Fruit fly (Drosophila melanogaster) whole organism, larva: ENCODE results near the gene Kmn2.
A peak's percentile ranks its signal among the peaks of the same experiment; 100 is the strongest.

Experiments
- noc ChIP-seq: fragments of 200-800 bp; sonication (Bioruptor generic); optimal IDR thresholded peaks from 3 replicates; lab custom pipeline; 2019; ENCODE audit warnings: missing biosample characterization, mild to moderate bottlenecking, missing genetic modification characterization, moderate library complexity

The Kmn2 gene

DNA sequence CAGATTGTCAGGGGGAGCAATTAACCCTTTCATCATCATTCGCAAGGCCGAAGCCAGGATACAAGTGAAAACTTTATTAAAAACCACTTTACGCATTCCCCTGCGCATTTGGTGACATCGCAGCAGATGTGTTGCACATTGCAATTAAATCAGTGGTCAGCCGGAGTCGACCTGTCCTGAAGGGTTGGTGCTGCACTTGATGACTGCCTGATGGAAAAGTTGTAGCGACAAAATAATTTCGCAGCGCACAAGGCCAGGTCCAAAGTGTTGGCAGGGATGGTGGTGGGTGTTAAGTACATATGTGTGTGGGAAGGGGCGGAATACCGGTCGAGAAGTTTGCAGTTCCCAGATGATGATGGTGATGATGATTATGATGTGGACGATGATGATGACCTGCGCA lies 28.9 kb downstream of the Kmn2 start:
- no peak for TF ChIP-seq noc (tag; lab: Kevin White, UChicago)

DNA sequence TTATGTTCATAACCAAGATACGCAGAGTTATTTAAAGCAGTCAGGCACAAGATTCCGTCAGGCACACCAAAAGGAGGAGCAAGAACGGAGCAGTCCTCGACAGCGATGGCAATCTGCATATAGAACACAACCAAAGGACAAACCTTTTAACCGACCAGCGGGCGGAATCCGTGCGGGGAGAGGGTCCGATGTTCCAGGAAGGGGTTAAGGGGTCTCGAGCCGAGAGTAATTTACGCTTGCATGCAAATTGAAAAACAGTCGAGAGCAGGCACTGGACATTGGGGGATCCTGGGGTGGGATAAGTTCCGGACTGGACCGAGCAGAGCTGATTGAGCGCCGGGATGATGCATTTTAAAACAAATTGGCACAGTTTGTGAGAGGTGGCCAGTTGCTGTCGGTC lies 30.5 kb downstream of the Kmn2 start:
- TF ChIP-seq noc (tag; lab: Kevin White, UChicago), result no peak

DNA sequence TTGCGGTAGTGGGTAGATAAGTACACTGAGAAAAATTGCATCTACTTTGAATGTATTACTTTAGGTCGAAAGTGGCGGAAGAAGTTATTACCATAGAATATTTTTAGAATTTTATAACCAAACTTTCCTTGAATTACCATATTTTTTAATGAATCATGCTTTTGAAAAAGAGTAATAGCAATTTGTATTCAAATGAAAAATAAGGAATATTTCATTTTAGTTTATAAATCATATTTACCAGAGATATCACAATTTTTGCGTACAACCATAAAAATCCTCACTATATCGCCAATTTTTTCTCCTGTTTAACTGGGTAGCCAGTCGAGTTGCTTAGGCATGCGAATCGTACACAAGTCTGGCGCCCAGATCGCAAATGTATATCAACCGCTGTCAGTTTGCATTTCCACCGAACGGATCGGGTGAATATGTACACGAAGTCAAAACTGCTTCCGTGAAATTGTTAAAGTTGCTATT lies 31.4 kb downstream of the Kmn2 start:
- TF ChIP-seq noc (tag; lab: Kevin White, UChicago), result no peak

DNA sequence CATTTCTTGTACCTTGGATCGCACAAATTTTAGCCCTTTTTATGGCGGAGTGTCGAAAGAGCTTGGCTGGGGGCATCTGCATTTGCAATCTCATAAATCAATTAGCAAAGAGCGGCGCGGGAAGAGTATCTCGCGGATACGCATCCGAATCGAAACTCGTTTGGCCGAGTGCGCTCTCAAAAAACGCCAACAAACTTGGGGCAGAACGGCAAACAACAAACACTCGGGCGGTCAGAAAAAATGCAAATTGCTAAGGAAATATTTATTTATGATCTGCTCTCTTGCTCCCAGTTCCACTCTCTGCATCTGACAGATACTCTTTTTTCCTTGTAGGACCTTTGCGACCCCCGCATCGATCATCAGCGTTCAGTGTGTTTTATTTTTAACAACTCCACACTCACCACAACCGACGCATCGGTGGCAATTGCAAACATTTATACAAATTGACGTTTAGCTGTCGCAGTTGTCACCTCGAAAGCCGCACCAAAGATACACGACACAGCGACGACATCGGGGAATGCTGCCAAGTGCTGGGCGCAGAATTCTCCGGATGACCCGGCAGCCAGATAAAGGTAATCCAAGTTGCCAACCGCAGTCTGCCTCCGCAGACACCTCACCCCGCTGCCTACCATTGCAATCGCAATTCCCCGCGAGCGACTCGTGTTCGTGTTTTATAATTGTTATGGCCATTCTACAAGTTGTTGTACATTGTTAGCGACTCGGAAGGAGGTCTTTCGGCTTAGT lies 32.0 kb downstream of the Kmn2 start:
- TF ChIP-seq noc (tag; lab: Kevin White, UChicago), result no peak

DNA sequence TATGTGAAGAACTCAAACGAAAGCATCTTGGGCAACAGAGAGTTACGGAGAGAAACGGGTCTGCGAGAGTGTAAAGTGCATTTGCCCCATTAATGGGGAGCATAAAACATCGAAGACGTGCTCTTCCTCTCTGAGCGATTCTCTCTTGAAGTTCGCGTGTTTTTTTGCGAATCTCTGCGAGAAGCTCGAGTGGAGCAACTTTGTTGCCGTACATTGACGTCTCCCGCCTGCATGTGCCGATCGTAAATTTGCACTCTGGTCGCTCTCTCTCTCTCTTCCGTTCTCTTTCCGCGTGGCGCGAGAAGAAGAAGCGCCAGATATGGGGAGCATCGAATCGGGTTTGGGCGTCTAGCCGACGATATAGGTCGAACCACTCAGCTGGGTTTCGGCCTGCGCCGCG lies 33.3 kb downstream of the Kmn2 start:
- no peak for TF ChIP-seq noc (tag; lab: Kevin White, UChicago)

DNA sequence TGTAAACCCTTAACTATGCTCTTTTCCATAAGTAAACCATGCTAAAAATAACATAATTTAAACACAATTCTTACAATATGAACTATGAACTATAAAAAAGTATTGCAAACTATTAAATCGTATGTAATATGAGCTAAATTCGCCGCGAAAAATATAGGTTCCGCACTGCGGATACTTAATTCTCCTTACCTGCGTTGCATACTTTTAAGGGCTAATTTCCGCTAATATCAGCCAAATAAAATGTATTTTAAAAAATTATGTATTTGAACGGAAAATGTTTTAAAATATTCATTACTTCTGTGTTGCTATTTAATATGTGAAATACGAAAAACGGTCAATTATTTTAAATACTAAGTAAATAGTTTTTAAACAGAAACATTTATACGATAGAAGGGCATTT lies 33.8 kb downstream of the Kmn2 start, which contains the start of gene dsx:
TSS of gene dsx (minus strand) at position 62 of the 400 bp plus-strand sequence.
- TF ChIP-seq noc (tag; lab: Kevin White, UChicago), result no peak

DNA sequence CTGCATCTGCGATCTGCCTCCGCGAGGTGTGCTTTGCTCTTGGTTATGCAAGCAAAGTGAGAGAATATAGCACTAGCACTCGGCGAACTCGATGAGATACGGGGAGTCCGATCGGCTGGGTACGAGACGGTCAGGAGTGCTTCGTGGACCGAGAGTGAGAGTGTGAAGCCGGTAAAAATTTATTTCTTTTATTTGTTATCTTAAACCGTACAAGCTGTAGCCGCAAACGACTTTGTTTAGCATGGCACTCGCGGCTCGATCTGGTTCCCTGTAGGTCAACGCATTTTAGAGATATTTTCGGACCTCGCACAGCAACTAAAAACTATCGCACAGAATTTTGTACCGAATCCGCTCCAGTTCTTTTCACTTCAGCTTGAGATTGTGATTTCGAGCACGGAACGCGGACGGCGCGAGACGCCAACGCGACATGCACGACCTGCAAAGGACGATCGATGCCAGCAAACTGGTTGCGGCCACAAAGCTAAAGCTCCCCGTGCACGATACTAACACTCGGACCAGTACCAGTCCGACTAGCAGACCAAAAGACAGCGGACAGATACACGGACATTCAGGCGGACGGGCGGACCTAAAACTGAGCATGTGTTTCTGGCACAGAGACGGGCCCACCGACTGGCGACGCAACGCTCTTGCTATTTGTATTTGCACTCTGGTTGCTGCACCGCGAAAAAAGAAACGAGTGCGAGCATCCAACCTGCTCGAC lies 34.4 kb downstream of the Kmn2 start:
- TF ChIP-seq noc (tag; lab: Kevin White, UChicago), result no peak

DNA sequence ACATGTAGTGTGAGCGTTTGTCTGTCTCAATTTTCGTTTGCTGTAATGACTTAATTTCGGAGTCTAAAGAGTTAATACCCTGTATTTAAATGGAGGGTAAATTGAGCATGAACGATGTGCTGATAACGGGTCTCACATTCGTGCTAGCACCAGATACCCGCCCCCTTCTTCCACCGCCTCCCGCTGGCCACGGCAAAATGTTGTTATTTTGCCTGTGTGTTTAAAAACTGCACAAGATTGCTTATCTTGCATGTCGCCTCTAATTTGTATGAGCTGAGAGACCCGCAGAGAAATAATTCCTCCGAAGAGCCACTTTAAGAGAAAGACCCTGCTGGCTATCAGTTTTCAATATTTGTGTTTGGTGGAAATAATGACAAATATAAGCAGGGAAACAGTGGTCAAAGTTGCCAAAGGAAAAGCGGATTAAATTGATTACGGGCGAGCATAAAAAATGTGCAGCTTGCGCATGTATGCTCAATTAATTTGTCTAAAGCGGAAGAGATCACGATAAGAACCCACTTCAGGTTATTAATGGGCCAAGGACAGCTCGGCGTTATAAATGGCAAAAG lies 36.3 kb downstream of the Kmn2 start:
- peak; percentile 19 for TF ChIP-seq noc (tag; lab: Kevin White, UChicago)

DNA sequence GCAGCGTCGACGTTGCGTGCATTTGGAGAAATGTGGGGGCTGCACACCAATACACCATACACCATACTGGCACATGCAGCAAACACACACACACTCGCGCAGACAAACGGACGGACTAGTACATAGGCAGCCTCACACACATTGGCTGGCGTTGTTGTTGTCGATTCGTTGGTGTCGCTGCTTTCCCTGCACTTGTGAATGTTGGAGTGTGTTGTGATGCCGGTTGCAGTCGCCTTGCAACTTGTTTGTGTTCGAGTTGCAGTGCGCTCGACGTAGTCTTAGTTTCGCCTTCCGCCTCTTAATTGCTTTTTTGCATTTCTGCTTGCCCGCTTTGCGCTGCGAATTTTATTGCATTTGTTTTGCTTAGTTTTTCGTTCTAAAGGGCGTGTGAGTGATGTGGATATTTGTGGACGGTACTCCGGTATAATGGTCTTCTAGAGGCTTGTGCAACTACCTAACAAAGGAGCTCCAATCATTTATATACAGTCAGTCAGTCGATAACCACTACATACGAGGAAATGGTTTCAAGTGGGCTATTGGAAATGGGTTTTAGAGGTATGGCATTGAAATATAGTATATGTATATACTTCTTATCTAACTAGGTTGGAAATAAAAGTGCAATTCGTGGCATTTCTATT lies 37.5 kb downstream of the Kmn2 start:
- TF ChIP-seq noc (tag; lab: Kevin White, UChicago), result no peak

DNA sequence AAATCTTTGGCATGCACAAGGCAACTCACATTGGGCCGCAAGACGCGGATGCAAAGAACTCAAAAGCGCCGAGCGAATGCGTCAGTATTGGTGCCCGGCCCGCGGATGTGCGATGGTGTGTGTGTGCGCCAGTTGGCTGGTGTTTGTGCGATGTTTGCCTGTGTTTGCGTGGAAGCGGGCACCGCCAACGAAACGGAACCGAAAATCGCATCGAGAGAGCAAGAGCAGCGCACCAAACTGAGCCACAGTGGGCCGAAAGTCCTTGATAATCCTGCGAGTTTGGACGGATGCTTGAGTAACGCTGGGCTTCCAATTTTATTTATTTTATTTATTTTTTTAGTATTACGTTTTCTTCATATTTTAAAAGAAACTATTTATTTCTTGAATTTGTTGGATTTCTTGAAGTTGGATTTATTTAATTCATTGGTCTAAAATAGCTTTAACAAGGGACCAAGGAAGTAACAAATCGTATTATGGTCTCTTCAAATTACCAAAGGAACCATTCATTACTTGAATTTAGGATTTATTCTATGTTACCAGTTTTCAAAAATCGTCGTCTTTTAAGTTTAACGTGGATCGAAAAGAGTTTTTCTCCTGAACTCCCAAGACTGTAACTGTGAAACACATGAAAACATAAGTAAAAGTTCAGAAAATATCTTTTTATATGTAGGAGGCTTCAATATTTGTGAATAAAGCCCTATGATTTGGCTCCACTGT lies 38.2 kb downstream of the Kmn2 start:
- TF ChIP-seq noc (tag; lab: Kevin White, UChicago), result no peak

DNA sequence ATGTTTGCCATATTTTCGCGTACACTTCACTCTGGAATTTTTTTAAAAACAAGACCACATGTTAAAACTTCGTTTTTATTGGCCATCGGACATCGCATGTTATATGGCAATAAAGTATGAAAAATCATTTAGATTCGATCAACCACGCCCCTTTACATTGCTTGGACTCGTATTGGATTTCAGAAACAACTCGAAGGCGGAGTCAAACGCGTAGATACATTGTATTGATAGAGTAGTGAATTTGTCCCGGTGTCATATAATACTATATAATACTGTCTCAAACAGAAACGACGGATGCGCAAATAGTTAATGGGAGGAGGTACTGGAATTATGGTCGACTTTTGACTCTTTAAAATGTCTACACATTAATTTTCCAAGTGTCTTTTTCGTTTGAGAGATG lies 39.8 kb downstream of the Kmn2 start:
- TF ChIP-seq noc (tag; lab: Kevin White, UChicago), result no peak

DNA sequence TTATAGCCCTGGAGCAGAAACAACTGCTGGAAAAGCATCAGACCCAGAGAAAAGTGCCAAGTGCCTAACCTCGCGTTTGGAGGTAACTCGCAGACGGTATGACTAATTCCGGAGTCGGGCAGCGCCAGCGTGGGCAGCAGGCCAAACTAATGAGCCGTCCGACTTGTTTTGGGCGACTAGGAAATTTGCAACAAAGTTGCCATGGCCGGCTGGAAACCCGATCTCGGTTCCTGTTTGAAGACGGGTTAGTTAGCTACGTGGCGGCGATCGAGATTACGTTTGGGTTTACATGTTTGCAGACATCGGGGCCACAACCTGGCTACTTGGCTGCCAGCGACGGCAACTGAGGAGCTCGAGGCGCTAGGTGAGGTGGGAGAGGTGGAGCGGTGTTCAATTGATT lies 44.1 kb downstream of the Kmn2 start:
- TF ChIP-seq noc (tag; lab: Kevin White, UChicago), result no peak

DNA sequence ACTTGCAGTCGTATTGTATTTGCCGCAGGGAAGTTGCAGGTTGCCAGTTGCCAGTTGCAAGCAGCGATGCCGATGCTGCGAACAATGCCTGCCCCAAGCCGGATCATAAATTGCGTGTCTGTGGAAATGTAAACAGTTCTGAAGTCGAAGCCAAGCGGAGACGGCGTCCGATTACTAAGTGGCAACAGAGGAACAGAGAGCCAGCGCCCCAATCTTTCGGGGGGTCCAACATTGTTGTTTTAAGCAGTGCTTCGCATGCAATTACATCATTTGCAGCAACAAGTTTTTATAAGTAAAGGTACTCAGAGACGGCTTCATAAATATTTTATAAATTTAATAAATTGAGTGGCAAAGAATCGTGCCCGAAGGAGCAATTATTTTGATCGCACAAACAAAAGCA lies 46.6 kb downstream of the Kmn2 start:
- TF ChIP-seq noc (tag; lab: Kevin White, UChicago), result no peak

DNA sequence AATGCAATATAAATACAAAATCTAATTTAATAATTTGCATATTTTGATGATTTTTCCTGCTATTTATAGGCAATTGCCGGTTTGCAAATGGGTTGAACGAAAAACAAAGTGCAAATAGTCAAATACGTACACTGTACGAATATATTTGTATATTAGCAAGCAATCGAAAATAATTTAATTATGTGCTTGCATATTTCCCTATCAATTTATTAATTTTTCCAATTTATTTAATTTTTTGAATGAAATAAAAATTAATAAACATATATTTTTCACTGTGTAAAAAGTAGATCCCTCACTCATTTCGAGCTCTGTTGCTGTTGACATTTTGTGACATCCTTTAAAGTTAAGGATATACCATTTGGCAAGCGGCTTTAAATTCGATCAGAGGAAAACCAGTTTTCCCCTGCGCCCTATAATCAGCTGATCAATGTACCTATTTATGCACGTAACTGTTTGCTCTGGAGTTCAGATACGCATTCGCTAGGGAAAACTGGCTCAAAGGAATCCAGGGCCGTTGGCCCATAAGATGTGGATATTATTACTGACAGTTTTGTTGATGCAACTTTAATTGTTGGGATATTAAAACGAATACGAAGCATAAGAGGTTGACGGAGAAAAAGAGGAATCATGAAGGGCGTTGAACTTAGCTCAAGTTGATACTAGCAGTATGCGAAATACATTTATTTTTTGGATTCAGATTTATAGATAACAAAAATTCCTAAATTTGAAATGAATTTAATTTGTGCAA lies 47.9 kb downstream of the Kmn2 start:
- TF ChIP-seq noc (tag; lab: Kevin White, UChicago), result no peak
